Fruit fly (Drosophila melanogaster) whole organism: Measurements from ENCODE around the gene CG33511.

Experiments used
- EcR ChIP-seq, 2 experiments: fragments of >200 bp; optimal IDR thresholded peaks; 2 replicates each; lab custom pipeline; 2017; ENCODE audit warnings: missing biosample characterization in 2 of 2, missing genetic modification characterization in 2 of 2, missing genetic modification reagents in 2 of 2
- psq ChIP-seq: fragments of >200 bp; optimal IDR thresholded peaks from 2 replicates; lab custom pipeline; 2017
- usp ChIP-seq: fragments of >200 bp; optimal IDR thresholded peaks from 2 replicates; lab custom pipeline; 2017; ENCODE audit warnings: missing biosample characterization, missing genetic modification characterization, mixed read lengths

DNA sequence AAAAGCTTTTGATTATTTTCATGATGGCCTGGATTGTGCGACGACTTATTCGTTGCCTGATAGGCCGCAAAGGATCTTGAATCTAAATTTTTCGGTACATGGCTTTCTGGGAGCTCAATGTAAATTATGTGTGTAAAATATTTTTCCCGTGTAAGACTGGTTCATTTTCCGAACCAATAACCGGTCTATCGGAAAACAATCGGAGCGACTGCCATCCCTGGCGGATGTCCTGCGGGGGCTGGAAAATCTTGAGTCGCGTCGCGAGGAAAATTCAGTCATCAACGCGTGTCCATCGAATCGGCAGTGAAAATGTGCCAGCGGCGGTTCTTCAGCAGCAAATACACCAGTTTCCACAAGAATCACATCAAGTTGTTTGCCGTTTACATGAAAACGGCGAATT is 22.0 kb upstream of the CG33511 start, which contains the start of the genes CG46307 and Nhe2:
- TF ChIP-seq EcR (GFP tag; optimal IDR thresholded peaks at IDR 0.05; lab: Kevin White, UChicago) (no peak), psq (no peak), usp (GFP tag; lab: Kevin White, UChicago) (no peak)
